Fruit fly (Drosophila melanogaster) whole organism, larva: ENCODE measurements around the gene Psf1.

Experiments
- noc ChIP-seq: fragments of 200-800 bp; sonication (Bioruptor generic); optimal IDR thresholded peaks from 3 replicates; lab custom pipeline; 2019; ENCODE audit warnings: missing biosample characterization, mild to moderate bottlenecking, missing genetic modification characterization, moderate library complexity

Gene Psf1

dm6 chr3L:1202588-1203195 is 44.8 kb downstream of the Psf1 start, which contains the start of gene meep:
TSS of gene meep (minus strand) at chr3L:1203036.
- TF ChIP-seq noc (tag; lab: Kevin White, UChicago), result peak; percentile 19

dm6 chr3L:1200357-1201051 is 47.0 kb downstream of the Psf1 start, which contains the start of gene mwh:
TSS of gene mwh (plus strand) at chr3L:1200786.
- TF ChIP-seq noc (tag; lab: Kevin White, UChicago), result no peak
